Fruit fly (Drosophila melanogaster) whole organism, embryonic: Measurements from ENCODE around the gene CG1440.

Source experiments
- Abd-B ChIP-seq: fragments of 200-800 bp; sonication (Bioruptor generic); optimal IDR thresholded peaks from 2 replicates; lab custom pipeline; 2018; ENCODE audit warnings: missing biosample characterization, mild to moderate bottlenecking, missing genetic modification characterization, moderate library complexity
- Aef1 ChIP-seq: fragments of 200-800 bp; sonication (Bioruptor generic); IDR thresholded peaks from 3 replicates; pipeline ENCODE4 v1.3.6; 2022; ENCODE audit warnings: missing biosample characterization, missing genetic modification characterization
- Bteb2 ChIP-seq: fragments of 200-800 bp; sonication (Bioruptor generic); optimal IDR thresholded peaks from 2 replicates; lab custom pipeline; 2016; ENCODE audit warnings: missing biosample characterization, missing genetic modification characterization
- CG11398 ChIP-seq: fragments of 200-800 bp; sonication (Bioruptor generic); optimal IDR thresholded peaks from 2 replicates; lab custom pipeline; 2016; ENCODE audit warnings: missing biosample characterization, missing genetic modification characterization
- CG12104 ChIP-seq: fragments of 200-800 bp; sonication (Bioruptor generic); optimal IDR thresholded peaks from 3 replicates; lab custom pipeline; 2016; ENCODE audit warnings: missing biosample characterization, missing genetic modification characterization
- CG12744 ChIP-seq: fragments of 200-800 bp; sonication (Bioruptor generic); optimal IDR thresholded peaks from 2 replicates; lab custom pipeline; 2016; ENCODE audit warnings: missing biosample characterization, missing genetic modification characterization
- CG13123 ChIP-seq: fragments of 200-800 bp; sonication (Bioruptor generic); optimal IDR thresholded peaks from 2 replicates; lab custom pipeline; 2016; ENCODE audit warnings: missing biosample characterization, missing genetic modification characterization
- CG13287 ChIP-seq: fragments of 200-800 bp; sonication (Bioruptor generic); IDR thresholded peaks from 2 replicates; pipeline ENCODE4 v1.3.6; 2022; ENCODE audit warnings: missing biosample characterization, missing genetic modification characterization; ENCODE audit not compliant: partially characterized antibody
- CG14014 ChIP-seq: fragments of 200-800 bp; sonication (Bioruptor generic); IDR thresholded peaks from 2 replicates; pipeline ENCODE4 v1.3.6; 2022; ENCODE audit warnings: missing biosample characterization, missing genetic modification characterization
- CG14667 ChIP-seq: fragments of 200-800 bp; sonication (Bioruptor generic); IDR thresholded peaks from 2 replicates; pipeline ENCODE4 v1.3.6; 2022; ENCODE audit warnings: missing biosample characterization, missing genetic modification characterization
- CG14860 ChIP-seq: fragments of 200-800 bp; sonication (Bioruptor generic); IDR thresholded peaks from 3 replicates; pipeline ENCODE4 v1.3.6; 2022; ENCODE audit warnings: missing biosample characterization, missing genetic modification characterization; ENCODE audit not compliant: partially characterized antibody
- CG16813 ChIP-seq: fragments of 200-800 bp; sonication (Bioruptor generic); IDR thresholded peaks from 3 replicates; pipeline ENCODE4 v1.3.6; 2022; ENCODE audit warnings: missing biosample characterization, missing genetic modification characterization; ENCODE audit not compliant: partially characterized antibody
- CG17385 ChIP-seq: fragments of 200-800 bp; sonication (Bioruptor generic); optimal IDR thresholded peaks from 3 replicates; lab custom pipeline; 2018; ENCODE audit warnings: missing biosample characterization, mild to moderate bottlenecking, missing genetic modification characterization
- CG30431 ChIP-seq: fragments of 200-800 bp; sonication (Bioruptor generic); optimal IDR thresholded peaks from 2 replicates; lab custom pipeline; 2017; ENCODE audit warnings: missing biosample characterization, missing genetic modification characterization
- CG42726 ChIP-seq: fragments of 200-800 bp; sonication (Bioruptor generic); IDR thresholded peaks from 2 replicates; pipeline ENCODE4 v1.3.6; 2022; ENCODE audit warnings: missing biosample characterization, missing genetic modification characterization; ENCODE audit not compliant: partially characterized antibody
- CG4617 ChIP-seq: fragments of 200-800 bp; sonication (Bioruptor generic); optimal IDR thresholded peaks from 3 replicates; lab custom pipeline; 2016; ENCODE audit warnings: missing biosample characterization, missing genetic modification characterization, borderline replicate concordance
- CG4820 ChIP-seq: fragments of 200-800 bp; sonication (Bioruptor generic); optimal IDR thresholded peaks from 3 replicates; lab custom pipeline; 2016; ENCODE audit warnings: missing biosample characterization, missing genetic modification characterization
- CG6791 ChIP-seq: fragments of 200-800 bp; sonication (Bioruptor generic); IDR thresholded peaks from 3 replicates; pipeline ENCODE4 v1.3.6; 2022; ENCODE audit warnings: missing biosample characterization, missing genetic modification characterization; ENCODE audit not compliant: partially characterized antibody
- CG8944 ChIP-seq: fragments of 200-800 bp; sonication (Bioruptor generic); optimal IDR thresholded peaks from 3 replicates; lab custom pipeline; 2016; ENCODE audit warnings: missing biosample characterization, missing genetic modification characterization
- Dll ChIP-seq: fragments of 200-800 bp; sonication (Bioruptor generic); IDR thresholded peaks from 4 replicates; pipeline ENCODE4 v1.3.6; 2022; ENCODE audit warnings: missing biosample characterization, missing genetic modification characterization; ENCODE audit not compliant: partially characterized antibody
- Fer3 ChIP-seq: fragments of 200-800 bp; sonication (Bioruptor generic); optimal IDR thresholded peaks from 2 replicates; lab custom pipeline; 2018; ENCODE audit warnings: missing biosample characterization, mild to moderate bottlenecking, missing genetic modification characterization, moderate library complexity
- Gug ChIP-seq: fragments of 200-800 bp; sonication (Bioruptor generic); IDR thresholded peaks from 4 replicates; pipeline ENCODE4 v1.3.6; 2022; ENCODE audit warnings: missing biosample characterization, missing genetic modification characterization
- HHEX ChIP-seq: fragments of 200-800 bp; sonication (Bioruptor generic); optimal IDR thresholded peaks from 3 replicates; lab custom pipeline; 2017; ENCODE audit warnings: missing biosample characterization, mild to moderate bottlenecking, missing genetic modification characterization, missing genetic modification reagents
- Hmr ChIP-seq: fragments of 200-800 bp; sonication (Bioruptor generic); optimal IDR thresholded peaks from 3 replicates; lab custom pipeline; 2017; ENCODE audit warnings: mild to moderate bottlenecking, missing biosample characterization, missing genetic modification reagents, missing genetic modification characterization
- Hr39 ChIP-seq: fragments of >200 bp; optimal IDR thresholded peaks from 2 replicates; lab custom pipeline; 2017
- Hr78 ChIP-seq, 2 experiments: fragments of 200-800 bp in 1 of 2; fragments of >200 bp in 1 of 2; sonication (Bioruptor generic) in 1 of 2; optimal IDR thresholded peaks; 2 replicates each; lab custom pipeline; 2017 to 2019; ENCODE audit warnings: missing biosample characterization in 2 of 2, missing genetic modification characterization in 2 of 2, mild to moderate bottlenecking in 1 of 2, moderate library complexity in 1 of 2
- MBD-R2 ChIP-seq: fragments of 200-800 bp; sonication (Bioruptor generic); IDR thresholded peaks from 2 replicates; pipeline ENCODE4 v1.3.6; 2022; ENCODE audit warnings: missing biosample characterization, missing genetic modification characterization
- MTF-1 ChIP-seq: fragments of 200-800 bp; sonication (Bioruptor generic); optimal IDR thresholded peaks from 2 replicates; lab custom pipeline; 2018; ENCODE audit warnings: missing biosample characterization, mild to moderate bottlenecking, missing genetic modification characterization, borderline replicate concordance
- NK7.1 ChIP-seq: fragments of 200-800 bp; sonication (Bioruptor generic); optimal IDR thresholded peaks from 3 replicates; lab custom pipeline; 2016; ENCODE audit warnings: missing biosample characterization, missing genetic modification characterization
- Nf-YA ChIP-seq: fragments of 200-800 bp; sonication (Bioruptor generic); IDR thresholded peaks from 2 replicates; pipeline ENCODE4 v1.3.6; 2022; ENCODE audit warnings: missing biosample characterization, missing genetic modification characterization
- Pdp1 ChIP-seq, 2 experiments: fragments of 200-800 bp; sonication (Bioruptor generic); optimal IDR thresholded peaks; 3 replicates each; lab custom pipeline; 2016; ENCODE audit warnings: missing biosample characterization in 2 of 2, missing genetic modification characterization in 2 of 2, mild to moderate bottlenecking in 1 of 2, moderate library complexity in 1 of 2
- Ptx1 ChIP-seq: fragments of 200-800 bp; sonication (Bioruptor generic); IDR thresholded peaks from 2 replicates; pipeline ENCODE4 v1.3.6; 2022; ENCODE audit warnings: missing biosample characterization, missing genetic modification characterization
- Rfx ChIP-seq: fragments of 200-800 bp; sonication (Bioruptor generic); IDR thresholded peaks from 2 replicates; pipeline ENCODE4 v1.3.6; 2022; ENCODE audit warnings: missing biosample characterization, missing genetic modification characterization
- Rx ChIP-seq: fragments of 200-800 bp; sonication (Bioruptor generic); IDR thresholded peaks from 2 replicates; pipeline ENCODE4 v1.3.6; 2022; ENCODE audit warnings: missing biosample characterization, missing genetic modification characterization
- cato ChIP-seq: fragments of 200-800 bp; sonication (Bioruptor generic); optimal IDR thresholded peaks from 2 replicates; lab custom pipeline; 2016; ENCODE audit warnings: missing biosample characterization, missing genetic modification characterization, borderline replicate concordance
- crc ChIP-seq: fragments of 200-800 bp; sonication (Bioruptor generic); optimal IDR thresholded peaks from 2 replicates; lab custom pipeline; 2016; ENCODE audit warnings: missing biosample characterization, missing genetic modification characterization
- dati ChIP-seq: fragments of 200-800 bp; sonication (Bioruptor generic); IDR thresholded peaks from 2 replicates; pipeline ENCODE4 v1.3.6; 2022; ENCODE audit warnings: missing biosample characterization, missing genetic modification characterization
- dimm ChIP-seq: fragments of 200-800 bp; sonication (Bioruptor generic); IDR thresholded peaks from 2 replicates; pipeline ENCODE4 v1.3.6; 2022; ENCODE audit warnings: missing biosample characterization, missing genetic modification characterization
- dmrt99B ChIP-seq: fragments of 200-800 bp; sonication (Bioruptor generic); optimal IDR thresholded peaks from 2 replicates; lab custom pipeline; 2018; ENCODE audit warnings: missing biosample characterization, mild to moderate bottlenecking, missing genetic modification characterization, moderate library complexity
- ems ChIP-seq: fragments of 200-800 bp; sonication (Bioruptor generic); optimal IDR thresholded peaks from 3 replicates; lab custom pipeline; 2016; ENCODE audit warnings: missing biosample characterization, missing genetic modification characterization
- eve ChIP-seq, 2 experiments: fragments of >200 bp; optimal IDR thresholded peaks; 2 replicates each; lab custom pipeline; 2017; ENCODE audit warnings: missing biosample characterization in 2 of 2, missing genetic modification characterization in 2 of 2
- exex ChIP-seq: fragments of 200-800 bp; sonication (Bioruptor generic); optimal IDR thresholded peaks from 4 replicates; lab custom pipeline; 2018; ENCODE audit warnings: missing biosample characterization, mild to moderate bottlenecking, missing genetic modification characterization, moderate library complexity
- psq ChIP-seq: fragments of 200-800 bp; sonication (Bioruptor generic); optimal IDR thresholded peaks from 2 replicates; lab custom pipeline; 2017; ENCODE audit warnings: missing biosample characterization, missing genetic modification characterization
- sens ChIP-seq: fragments of 200-800 bp; sonication (Bioruptor generic); peaks from one replicate; lab custom pipeline; 2016; ENCODE audit warnings: missing biosample characterization, missing genetic modification characterization
- slp2 ChIP-seq: fragments of 200-800 bp; sonication (Bioruptor generic); optimal IDR thresholded peaks from 2 replicates; lab custom pipeline; 2016; ENCODE audit warnings: missing biosample characterization, missing genetic modification characterization
- stc ChIP-seq: fragments of 200-800 bp; sonication (Bioruptor generic); IDR thresholded peaks from 2 replicates; pipeline ENCODE4 v1.3.6; 2022; ENCODE audit warnings: missing biosample characterization, missing genetic modification characterization
- stwl ChIP-seq: fragments of 200-800 bp; sonication (Bioruptor generic); optimal IDR thresholded peaks from 3 replicates; lab custom pipeline; 2018; ENCODE audit warnings: missing biosample characterization, mild to moderate bottlenecking, missing genetic modification characterization, moderate library complexity
- tll ChIP-seq, 2 experiments: fragments of 200-800 bp in 1 of 2; fragments of >200 bp in 1 of 2; sonication (Bioruptor generic) in 1 of 2; optimal IDR thresholded peaks; 2 replicates each; lab custom pipeline; 2017 to 2019; ENCODE audit warnings: missing biosample characterization in 2 of 2, missing genetic modification characterization in 2 of 2, mild to moderate bottlenecking in 1 of 2, moderate library complexity in 1 of 2
- yki ChIP-seq: fragments of >200 bp; optimal IDR thresholded peaks from 3 replicates; lab custom pipeline; 2018
- z ChIP-seq: fragments of 200-800 bp; sonication (Bioruptor generic); IDR thresholded peaks from 3 replicates; pipeline ENCODE4 v1.3.6; 2022; ENCODE audit warnings: missing biosample characterization, missing genetic modification characterization

CG1440 gene

DNA sequence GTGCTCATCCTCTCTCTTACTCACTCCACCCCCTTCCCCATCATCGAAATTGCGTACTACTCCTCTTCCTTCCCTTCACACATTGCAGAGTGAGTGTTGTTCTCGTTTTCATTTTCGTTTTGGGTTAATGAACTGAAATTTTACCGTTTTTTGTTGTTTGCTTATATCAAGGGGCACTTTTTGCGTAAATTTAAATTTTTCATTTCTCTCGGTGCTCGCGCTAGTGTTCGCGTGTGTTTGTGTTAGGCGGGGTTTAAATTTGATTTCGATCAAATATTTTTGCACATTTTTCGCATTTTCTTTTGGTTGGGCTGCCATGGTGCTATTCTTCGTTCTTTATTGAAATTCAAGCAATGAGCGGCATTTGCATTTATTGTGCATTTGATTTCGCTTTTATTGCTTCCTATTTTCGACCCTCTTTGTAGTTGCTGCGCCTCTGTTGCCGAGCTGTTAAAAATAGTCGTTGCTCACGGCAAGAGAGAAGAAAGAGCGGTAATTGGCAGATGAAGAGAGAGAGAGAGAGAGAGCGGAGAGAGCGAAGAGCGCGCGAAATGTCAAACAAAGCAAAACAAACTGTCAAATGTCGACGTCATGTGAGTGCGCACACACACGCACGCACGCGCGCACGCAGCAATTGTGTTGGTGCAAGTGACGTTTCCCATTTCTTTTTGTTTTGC, 15.9 kb upstream of the CG1440 start (continued):
- TF ChIP-seq CG6791, result no peak
- peak; percentile 10; the same call in 1 of the 2 replicates for TF ChIP-seq CG14014
- no peak for TF ChIP-seq Fer3
- no peak for TF ChIP-seq Abd-B
- TF ChIP-seq CG13123 (GFP tag; lab: Kevin White, UChicago), result no peak
- TF ChIP-seq eve (GFP tag; optimal IDR thresholded peaks at IDR 0.05; lab: Kevin White, UChicago), result peak in 1 of 2 experiments; percentile 68
- no peak for TF ChIP-seq Nf-YA
- TF ChIP-seq psq, result no peak
- peak; percentile 29; the same call in 1 of the 3 replicates for TF ChIP-seq CG16813
- peak; percentile 58; the same call in 1 of the 4 replicates for TF ChIP-seq Dll (GFP tag; lab: Robert Waterston, UW)
- TF ChIP-seq z, result 0 out of 3 replicates have a peak, but pooled peaks have one; percentile 14
- TF ChIP-seq CG12744 (GFP tag; lab: Kevin White, UChicago), result no peak
- TF ChIP-seq dimm, result no peak
- TF ChIP-seq CG14860 (GFP tag; lab: Robert Waterston, UW), result no peak
- no peak for TF ChIP-seq Hr78 (GFP tag; optimal IDR thresholded peaks at IDR 0.05; lab: Kevin White, UChicago)
- TF ChIP-seq stc (GFP tag; lab: Robert Waterston, UW), result peak; percentile 21; the same call in 1 of the 2 replicates
- TF ChIP-seq Aef1 (GFP tag; lab: Robert Waterston, UW), result no peak
- TF ChIP-seq HHEX (GFP tag; lab: Kevin White, UChicago), result no peak
- TF ChIP-seq NK7.1 (GFP tag; lab: Kevin White, UChicago), result no peak
- no peak for TF ChIP-seq Bteb2
- TF ChIP-seq CG30431 (GFP tag; lab: Kevin White, UChicago), result no peak
- TF ChIP-seq CG12104 (GFP tag; lab: Kevin White, UChicago), result no peak
- TF ChIP-seq Pdp1 (GFP tag; optimal IDR thresholded peaks at IDR 0.05; lab: Kevin White, UChicago), result no peak
- peak; percentile 39 for TF ChIP-seq sens
- no peak for TF ChIP-seq Ptx1 (GFP tag; lab: Robert Waterston, UW)
- no peak for TF ChIP-seq CG42726 (GFP tag; lab: Robert Waterston, UW)
- TF ChIP-seq Hmr, result no peak
- peak; percentile 99 for TF ChIP-seq yki
- TF ChIP-seq slp2 (GFP tag; lab: Kevin White, UChicago), result no peak
- 0 out of 2 replicates have a peak, but pooled peaks have one; percentile 22 for TF ChIP-seq MBD-R2 (GFP tag; lab: Robert Waterston, UW)
- no peak for TF ChIP-seq CG11398
- TF ChIP-seq MTF-1 (GFP tag; lab: Kevin White, UChicago), result peak; percentile 29
- no peak for TF ChIP-seq exex (tag; lab: Kevin White, UChicago)
- TF ChIP-seq crc (GFP tag; lab: Kevin White, UChicago), result no peak
- TF ChIP-seq Rx (GFP tag; lab: Robert Waterston, UW), result no peak
- no peak for TF ChIP-seq tll (GFP tag; optimal IDR thresholded peaks at IDR 0.05; lab: Kevin White, UChicago)
- peak; percentile 96 for TF ChIP-seq Hr39
- TF ChIP-seq ems (GFP tag; lab: Kevin White, UChicago), result no peak
- no peak for TF ChIP-seq CG4820 (GFP tag; lab: Kevin White, UChicago)
- no peak for TF ChIP-seq dmrt99B (tag; lab: Kevin White, UChicago)
- TF ChIP-seq Rfx, result no peak; the same call in 1 of the 2 replicates
- TF ChIP-seq CG4617 (GFP tag; lab: Kevin White, UChicago), result no peak
- peak; percentile 39 for TF ChIP-seq CG13287 (GFP tag; lab: Robert Waterston, UW)
- TF ChIP-seq cato, result no peak
- peak; percentile 60 for TF ChIP-seq stwl
- no peak for TF ChIP-seq CG14667 (GFP tag; lab: Robert Waterston, UW)
- TF ChIP-seq CG8944 (GFP tag; lab: Kevin White, UChicago), result no peak
- TF ChIP-seq CG17385 (GFP tag; lab: Kevin White, UChicago), result peak; percentile 51
- TF ChIP-seq dati (GFP tag; lab: Robert Waterston, UW), result no peak
- no peak for TF ChIP-seq Gug (GFP tag; lab: Robert Waterston, UW)
